Worm (Caenorhabditis elegans): Measurements from ENCODE around the gene F41C6.4.

Gene F41C6.4

DNA sequence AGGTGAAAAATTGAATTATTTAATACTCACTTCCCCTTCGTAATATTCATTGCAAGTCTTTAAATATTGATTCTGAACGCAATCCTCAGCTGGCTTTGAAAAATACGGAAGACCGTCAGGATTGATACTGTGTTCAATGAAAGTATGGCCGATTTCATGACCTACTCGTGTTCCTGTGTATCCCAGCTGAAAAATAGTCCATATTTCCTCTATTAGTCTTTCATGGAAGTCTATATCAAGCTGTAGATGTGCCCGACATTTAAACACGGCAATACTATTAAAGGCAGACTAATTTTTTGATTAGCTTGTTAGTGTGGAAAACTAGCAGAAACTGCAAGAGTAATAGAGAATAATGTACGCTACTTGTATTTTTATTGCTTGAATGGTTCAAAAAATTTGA lies 13.1 kb downstream of the F41C6.4 start:
- no peak for TF ChIP-seq ceh-19 (GFP tag; optimal IDR thresholded peaks at IDR 0.05)
- no peak for TF ChIP-seq pqm-1 (tag; optimal IDR thresholded peaks at IDR 0.05)
- no peak for TF ChIP-seq hlh-8 (tag; optimal IDR thresholded peaks at IDR 0.05)
- no peak for TF ChIP-seq ttx-3 (tag; optimal IDR thresholded peaks at IDR 0.05)
- no peak for TF ChIP-seq odd-2 (tag; optimal IDR thresholded peaks at IDR 0.05)
- no peak for TF ChIP-seq ceh-18 (tag; optimal IDR thresholded peaks at IDR 0.05)
- TF ChIP-seq pax-1 (tag; optimal IDR thresholded peaks at IDR 0.05): no peak
- no peak for TF ChIP-seq ceh-14 (tag; optimal IDR thresholded peaks at IDR 0.05)
- no peak for TF ChIP-seq syd-9 (tag; optimal IDR thresholded peaks at IDR 0.05)
- no peak for TF ChIP-seq lin-11 (tag; optimal IDR thresholded peaks at IDR 0.05)
- no peak for TF ChIP-seq Y22D7AL.16 (tag; optimal IDR thresholded peaks at IDR 0.05)
- no peak for TF ChIP-seq lim-6 (tag; optimal IDR thresholded peaks at IDR 0.05)
- TF ChIP-seq hlh-30 (tag; optimal IDR thresholded peaks at IDR 0.05; ENCODE audit: insufficient read depth): no peak
- TF ChIP-seq ceh-31 (tag; optimal IDR thresholded peaks at IDR 0.05): no peak
- TF ChIP-seq che-1 (tag; optimal IDR thresholded peaks at IDR 0.05): no peak
- TF ChIP-seq pat-9 (tag; optimal IDR thresholded peaks at IDR 0.05): no peak
- TF ChIP-seq F13H6.1 (tag; optimal IDR thresholded peaks at IDR 0.05): no peak
- no peak for TF ChIP-seq ceh-6 (GFP tag; optimal IDR thresholded peaks at IDR 0.05)

ce11 chrX:6856793-6857192 lies 17.8 kb downstream of the F41C6.4 start:
- TF ChIP-seq ets-4 (tag; optimal IDR thresholded peaks at IDR 0.05): no peak
- peak; percentile 80 for TF ChIP-seq unc-42 (tag; optimal IDR thresholded peaks at IDR 0.05)

ce11 chrX:6853318-6853717 lies 21.3 kb downstream of the F41C6.4 start, which contains the start of gene rig-3:
Gene rig-3, plus strand, starts transcription at chrX:6853618.
- TF ChIP-seq dve-1 (tag; optimal IDR thresholded peaks at IDR 0.05): no peak
- TF ChIP-seq dmd-4 (tag; optimal IDR thresholded peaks at IDR 0.05; ENCODE audit: borderline replicate concordance): no peak
- TF ChIP-seq ceh-31 (tag; optimal IDR thresholded peaks at IDR 0.05): no peak
- TF ChIP-seq che-1 (tag; optimal IDR thresholded peaks at IDR 0.05): no peak
- no peak for TF ChIP-seq Y22D7AL.16 (tag; optimal IDR thresholded peaks at IDR 0.05)
- TF ChIP-seq pax-1 (tag; optimal IDR thresholded peaks at IDR 0.05): no peak
- no peak for TF ChIP-seq hlh-13 (GFP tag; optimal IDR thresholded peaks at IDR 0.05)
- no peak for TF ChIP-seq sox-4 (tag; optimal IDR thresholded peaks at IDR 0.05)
- no peak for TF ChIP-seq npax-4 (tag; optimal IDR thresholded peaks at IDR 0.05)
- TF ChIP-seq zip-5 (tag; optimal IDR thresholded peaks at IDR 0.05): no peak
- TF ChIP-seq ceh-18 (tag; optimal IDR thresholded peaks at IDR 0.05): no peak
- TF ChIP-seq sox-2 (GFP tag; IDR thresholded peaks at IDR 0.05): no peak
- TF ChIP-seq pros-1 (tag; optimal IDR thresholded peaks at IDR 0.05): no peak
- no peak for TF ChIP-seq ama-1 (optimal IDR thresholded peaks at IDR 0.05)
- TF ChIP-seq ahr-1 (tag; optimal IDR thresholded peaks at IDR 0.05): no peak
- TF ChIP-seq pha-4 (tag; optimal IDR thresholded peaks at IDR 0.05): no peak
- TF ChIP-seq pqm-1 (tag; optimal IDR thresholded peaks at IDR 0.05): no peak
- TF ChIP-seq ceh-30 (tag; optimal IDR thresholded peaks at IDR 0.05): no peak
- TF ChIP-seq ceh-22 (tag; optimal IDR thresholded peaks at IDR 0.05): no peak

DNA sequence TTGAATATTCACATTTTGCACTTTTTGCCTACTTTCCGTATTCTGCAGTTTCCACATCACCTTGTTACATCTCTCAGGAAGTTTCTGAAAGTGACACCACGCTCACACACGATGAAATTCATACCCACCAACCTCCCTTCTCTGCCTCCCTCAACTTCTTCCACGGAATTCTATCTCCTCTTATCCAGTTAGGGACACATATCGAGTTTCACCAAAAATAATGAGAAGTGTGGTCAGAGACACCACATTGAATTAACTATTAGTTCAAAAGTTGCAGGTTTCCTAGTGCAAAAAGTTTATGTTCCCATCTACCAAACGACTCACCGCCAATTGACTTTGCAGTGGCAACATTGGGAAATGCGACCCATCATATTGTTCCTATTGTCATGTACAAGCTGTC lies 24.2 kb downstream of the F41C6.4 start:
- no peak for TF ChIP-seq fkh-10 (GFP tag; optimal IDR thresholded peaks at IDR 0.05)
- no peak for TF ChIP-seq Y22D7AL.16 (tag; optimal IDR thresholded peaks at IDR 0.05)
- no peak for TF ChIP-seq pqm-1 (tag; optimal IDR thresholded peaks at IDR 0.05)
- no peak for TF ChIP-seq dve-1 (tag; optimal IDR thresholded peaks at IDR 0.05)
- peak; percentile 41 for TF ChIP-seq unc-42 (tag; optimal IDR thresholded peaks at IDR 0.05)
- TF ChIP-seq syd-9 (tag; optimal IDR thresholded peaks at IDR 0.05): no peak
- no peak for TF ChIP-seq ceh-48 (tag; optimal IDR thresholded peaks at IDR 0.05)
- TF ChIP-seq ceh-19 (GFP tag; optimal IDR thresholded peaks at IDR 0.05): peak; percentile 17
- peak; percentile 17 for TF ChIP-seq ceh-34 (tag; optimal IDR thresholded peaks at IDR 0.05)
- TF ChIP-seq odd-2 (tag; optimal IDR thresholded peaks at IDR 0.05): no peak
- no peak for TF ChIP-seq ceh-14 (tag; optimal IDR thresholded peaks at IDR 0.05)
- no peak for TF ChIP-seq hlh-15 (tag; optimal IDR thresholded peaks at IDR 0.05)
- no peak for TF ChIP-seq dmd-4 (tag; optimal IDR thresholded peaks at IDR 0.05; ENCODE audit: borderline replicate concordance)
- TF ChIP-seq tbx-7 (tag; optimal IDR thresholded peaks at IDR 0.05): no peak
- no peak for TF ChIP-seq ceh-45 (GFP tag; IDR thresholded peaks at IDR 0.05)
- no peak for TF ChIP-seq ztf-16 (tag; optimal IDR thresholded peaks at IDR 0.05)

All from whole organism, late embryonic.